Fruit fly (Drosophila melanogaster) whole organism, adult: Measurements from ENCODE around the gene CG2321.
A peak's percentile ranks its signal among the peaks of the same experiment; 100 is the strongest.

ENCODE experiments used
- CG11617 ChIP-seq: fragments of 200-800 bp; sonication (Bioruptor generic); optimal IDR thresholded peaks from 2 replicates; lab custom pipeline; 2017; ENCODE audit warnings: mild to moderate bottlenecking, missing biosample characterization, missing genetic modification reagents, missing genetic modification characterization
- CG12768 ChIP-seq: fragments of 200-800 bp; sonication (Bioruptor generic); optimal IDR thresholded peaks from 2 replicates; lab custom pipeline; 2017; ENCODE audit warnings: missing biosample characterization, missing genetic modification characterization, mild to moderate bottlenecking, moderate library complexity, missing genetic modification reagents
- CG14711 ChIP-seq: fragments of 200-800 bp; sonication (Bioruptor generic); optimal IDR thresholded peaks from 2 replicates; lab custom pipeline; 2018; ENCODE audit warnings: missing biosample characterization, mild to moderate bottlenecking, missing genetic modification characterization, moderate library complexity
- CG1620 ChIP-seq: fragments of 200-800 bp; sonication (Bioruptor generic); optimal IDR thresholded peaks from 2 replicates; lab custom pipeline; 2016; ENCODE audit warnings: missing biosample characterization, missing genetic modification characterization
- CG33017 ChIP-seq: fragments of 200-800 bp; sonication (Bioruptor generic); optimal IDR thresholded peaks from 2 replicates; lab custom pipeline; 2018; ENCODE audit warnings: missing biosample characterization, mild to moderate bottlenecking, missing genetic modification characterization, moderate library complexity
- CG5204 ChIP-seq: fragments of 200-800 bp; sonication (Bioruptor generic); optimal IDR thresholded peaks from 2 replicates; lab custom pipeline; 2016; ENCODE audit warnings: missing biosample characterization, missing genetic modification characterization
- CG7045 ChIP-seq: fragments of 200-800 bp; sonication (Bioruptor generic); optimal IDR thresholded peaks from 2 replicates; lab custom pipeline; 2017; ENCODE audit warnings: missing biosample characterization, mild to moderate bottlenecking, missing genetic modification characterization
- CG7101 ChIP-seq: fragments of 200-800 bp; sonication (Bioruptor generic); optimal IDR thresholded peaks from 2 replicates; lab custom pipeline; 2018; ENCODE audit warnings: missing biosample characterization, mild to moderate bottlenecking, missing genetic modification characterization, moderate library complexity
- Clk ChIP-seq: fragments of 200-800 bp; sonication (Bioruptor generic); optimal IDR thresholded peaks from 2 replicates; lab custom pipeline; 2017; ENCODE audit warnings: missing biosample characterization, missing genetic modification characterization
- Crg-1 ChIP-seq: fragments of 200-800 bp; sonication (Bioruptor generic); optimal IDR thresholded peaks from 2 replicates; lab custom pipeline; 2016; ENCODE audit warnings: missing biosample characterization, missing genetic modification characterization
- Hr96 ChIP-seq: fragments of 200-800 bp; sonication (Bioruptor generic); optimal IDR thresholded peaks from 2 replicates; lab custom pipeline; 2016; ENCODE audit warnings: missing biosample characterization, missing genetic modification characterization
- Mnt ChIP-seq: fragments of 200-800 bp; sonication (Bioruptor generic); optimal IDR thresholded peaks from 2 replicates; lab custom pipeline; 2016; ENCODE audit warnings: missing biosample characterization, mild to moderate bottlenecking, missing genetic modification characterization
- bab1 ChIP-seq: fragments of 200-800 bp; sonication (Bioruptor generic); optimal IDR thresholded peaks from 3 replicates; lab custom pipeline; 2019; ENCODE audit warnings: missing biosample characterization, mild to moderate bottlenecking, missing genetic modification characterization, moderate library complexity
- cic ChIP-seq: fragments of 200-800 bp; sonication (Bioruptor generic); optimal IDR thresholded peaks from 2 replicates; lab custom pipeline; 2017; ENCODE audit warnings: missing biosample characterization, mild to moderate bottlenecking, missing genetic modification characterization, moderate library complexity
- cnc ChIP-seq, 2 experiments: fragments of >200 bp; optimal IDR thresholded peaks; 2 replicates each; lab custom pipeline; 2017
- kay ChIP-seq: fragments of 200-800 bp; sonication (Bioruptor generic); peaks from one replicate; lab custom pipeline; 2016; ENCODE audit warnings: missing biosample characterization, missing genetic modification characterization, borderline replicate concordance
- ovo ChIP-seq: fragments of 200-800 bp; sonication (Bioruptor generic); optimal IDR thresholded peaks from 2 replicates; lab custom pipeline; 2016; ENCODE audit warnings: missing biosample characterization, missing genetic modification characterization
- pad ChIP-seq: fragments of 200-800 bp; sonication (Bioruptor generic); optimal IDR thresholded peaks from 3 replicates; lab custom pipeline; 2017; ENCODE audit warnings: missing biosample characterization, missing genetic modification characterization, mild to moderate bottlenecking, moderate library complexity, missing genetic modification reagents
- tj ChIP-seq: fragments of 200-800 bp; sonication (Bioruptor generic); optimal IDR thresholded peaks from 3 replicates; lab custom pipeline; 2017; ENCODE audit warnings: missing biosample characterization, mild to moderate bottlenecking, missing genetic modification characterization, moderate library complexity
- toe ChIP-seq: fragments of 200-800 bp; sonication (Bioruptor generic); optimal IDR thresholded peaks from 2 replicates; lab custom pipeline; 2016; ENCODE audit warnings: missing biosample characterization, missing genetic modification characterization

Gene CG2321

DNA sequence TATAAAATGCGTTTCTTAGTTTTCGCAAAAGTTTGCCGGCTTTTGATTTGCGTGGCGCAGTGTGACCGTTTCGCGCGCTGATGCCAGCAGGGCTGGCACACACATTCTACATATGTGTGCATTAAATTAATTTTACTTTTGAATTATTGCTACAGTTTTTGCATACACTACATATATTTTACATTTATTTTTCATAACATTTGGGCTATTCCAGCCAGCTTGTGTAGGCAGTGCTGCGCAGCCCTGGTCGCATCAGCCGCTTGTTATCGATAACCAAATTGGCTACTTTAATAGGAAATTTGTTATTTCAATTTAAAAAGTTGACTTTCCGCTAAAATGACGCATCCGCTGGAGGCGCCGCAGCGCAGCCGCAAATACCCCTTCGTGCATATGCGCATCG is at the start of gene CG2321, which contains the start of gene CG2006:
CG2321 (minus strand) TSS at position 57 of the 400 bp plus-strand sequence.
CG2006 (plus strand) TSS at position 260 of the 400 bp plus-strand sequence.
- TF ChIP-seq bab1 (peak; percentile 69), CG5204 (no peak), Hr96 (no peak), cic (no peak), CG1620 (GFP tag; lab: Kevin White, UChicago) (peak; percentile 63), CG11617 (peak; percentile 21), cnc (optimal IDR thresholded peaks at IDR 0.05; lab: Kevin White, UChicago) (no peak), CG7045 (peak; percentile 7), CG12768 (GFP tag; lab: Kevin White, UChicago) (peak; percentile 25), toe (GFP tag; lab: Kevin White, UChicago) (no peak), tj (GFP tag; lab: Kevin White, UChicago) (no peak), pad (peak; percentile 28), CG7101 (tag; lab: Kevin White, UChicago) (peak; percentile 51), kay (GFP tag; lab: Kevin White, UChicago) (no peak), Crg-1 (GFP tag; lab: Kevin White, UChicago) (no peak), Mnt (GFP tag; lab: Kevin White, UChicago) (peak; percentile 36)

DNA sequence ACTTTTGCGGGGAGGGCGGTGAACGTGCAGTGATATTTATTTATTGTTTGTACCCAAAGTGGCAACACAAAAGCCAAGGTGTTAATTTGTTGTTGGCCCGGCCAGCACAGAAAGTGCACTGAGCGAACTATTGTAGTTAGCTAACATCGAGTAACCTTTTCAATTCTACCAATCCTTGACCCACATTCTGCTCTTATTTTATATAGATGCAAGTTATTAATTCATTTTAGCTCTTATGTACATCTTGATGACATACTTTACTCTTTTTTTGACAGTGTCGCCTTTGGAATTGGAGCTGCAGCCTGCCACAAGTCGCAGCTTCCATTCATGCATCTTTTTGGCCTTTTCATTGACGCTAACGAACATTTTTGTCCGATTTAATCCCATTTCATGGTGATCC is 49.4 kb upstream of the CG2321 start:
- TF ChIP-seq CG5204 (no peak), CG7045 (no peak), Crg-1 (GFP tag; lab: Kevin White, UChicago) (no peak), bab1 (no peak), cic (no peak), CG7101 (tag; lab: Kevin White, UChicago) (no peak), CG1620 (GFP tag; lab: Kevin White, UChicago) (no peak), toe (GFP tag; lab: Kevin White, UChicago) (no peak), Mnt (GFP tag; lab: Kevin White, UChicago) (no peak), CG11617 (no peak), cnc (optimal IDR thresholded peaks at IDR 0.05; lab: Kevin White, UChicago) (no peak), Hr96 (no peak), CG12768 (GFP tag; lab: Kevin White, UChicago) (no peak), CG14711 (tag; lab: Kevin White, UChicago) (no peak), ovo (GFP tag; lab: Kevin White, UChicago) (no peak), kay (GFP tag; lab: Kevin White, UChicago) (no peak)

DNA sequence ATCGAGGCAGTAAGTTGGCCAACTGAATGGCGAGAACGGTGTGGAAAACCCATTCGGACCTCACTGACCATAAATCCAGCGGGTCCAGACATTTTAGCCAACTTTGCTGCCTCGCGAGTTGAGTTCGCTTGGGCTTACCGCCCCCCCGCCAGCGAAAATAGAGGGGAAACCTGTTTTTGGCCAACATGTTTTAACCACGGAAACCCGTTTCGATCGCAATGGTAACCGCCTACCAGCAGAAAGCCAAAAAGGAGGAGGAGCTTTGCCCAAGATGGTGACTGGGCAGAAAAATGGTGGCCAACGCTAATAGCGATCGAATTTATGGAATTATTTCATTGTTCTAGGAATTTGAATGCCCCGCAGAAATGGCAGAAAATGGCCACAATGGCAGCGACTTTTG is 37.5 kb upstream of the CG2321 start:
- no peak for TF ChIP-seq Hr96
- TF ChIP-seq CG12768 (GFP tag; lab: Kevin White, UChicago) = no peak
- no peak for TF ChIP-seq cnc (optimal IDR thresholded peaks at IDR 0.05; lab: Kevin White, UChicago)
- TF ChIP-seq bab1 = no peak

DNA sequence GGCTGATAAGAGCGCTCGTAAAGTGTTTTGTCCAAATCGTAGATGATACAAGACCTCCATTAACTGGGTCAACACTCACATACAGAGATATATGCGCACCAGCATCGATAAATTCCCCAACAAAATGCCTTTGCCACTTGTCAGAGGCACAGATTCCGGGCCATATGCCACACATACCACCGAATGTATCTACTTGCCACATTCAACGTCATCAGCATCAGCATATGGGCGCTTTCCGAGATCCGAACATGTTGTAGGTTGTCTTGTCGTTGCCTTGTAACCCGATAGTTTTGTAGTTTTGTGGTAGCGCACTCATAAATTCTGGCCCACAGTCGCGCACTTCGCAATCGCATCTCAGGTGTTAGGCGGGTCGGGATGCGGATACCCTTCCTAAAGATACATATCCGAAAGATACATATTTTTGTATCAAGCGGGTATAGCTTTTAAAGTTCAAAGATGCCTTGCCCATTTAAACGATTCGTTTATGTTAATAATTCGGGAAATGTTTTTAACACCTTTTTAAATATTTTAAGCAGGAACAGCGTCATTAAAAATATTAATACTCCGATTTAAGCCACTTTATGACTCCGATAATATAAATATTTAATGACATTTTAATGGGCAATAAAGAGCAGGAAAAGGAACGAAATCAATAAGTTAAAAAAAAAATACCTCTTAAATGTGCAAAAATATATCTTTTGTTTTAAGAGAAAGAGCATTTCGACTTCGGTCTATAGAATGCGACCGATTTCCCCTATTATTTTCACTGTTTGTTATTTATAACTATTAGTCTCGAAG is 35.1 kb upstream of the CG2321 start:
- TF ChIP-seq CG1620 (GFP tag; lab: Kevin White, UChicago) (no peak), Mnt (GFP tag; lab: Kevin White, UChicago) (no peak), CG12768 (GFP tag; lab: Kevin White, UChicago) (no peak), kay (GFP tag; lab: Kevin White, UChicago) (no peak), CG5204 (no peak), cic (no peak), cnc (optimal IDR thresholded peaks at IDR 0.05; lab: Kevin White, UChicago) (no peak), Clk (GFP tag; lab: Kevin White, UChicago) (no peak), CG7045 (no peak), tj (GFP tag; lab: Kevin White, UChicago) (no peak), Hr96 (no peak), toe (GFP tag; lab: Kevin White, UChicago) (no peak), CG14711 (tag; lab: Kevin White, UChicago) (no peak), CG33017 (tag; lab: Kevin White, UChicago) (no peak), pad (no peak), CG11617 (no peak), bab1 (no peak), Crg-1 (GFP tag; lab: Kevin White, UChicago) (no peak), ovo (GFP tag; lab: Kevin White, UChicago) (no peak)

DNA sequence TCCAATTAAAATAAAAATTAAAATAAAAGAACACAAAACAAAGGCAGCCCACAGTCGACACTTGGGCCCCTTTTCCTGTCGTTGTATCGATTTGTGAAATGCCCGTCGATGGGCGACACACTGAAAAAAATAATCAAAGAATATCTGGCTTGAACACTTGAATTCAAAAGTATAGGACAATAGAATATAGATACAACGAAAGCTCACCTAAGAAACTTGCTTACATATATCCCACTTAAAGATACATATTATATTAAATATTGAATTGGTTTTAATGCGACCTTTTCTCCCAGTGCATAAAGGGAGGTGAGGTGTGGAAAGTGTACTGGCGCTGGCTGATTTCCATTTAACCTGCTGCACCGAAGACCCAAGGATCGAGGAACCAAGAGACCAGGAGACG is 33.1 kb upstream of the CG2321 start:
- TF ChIP-seq CG5204 = no peak
- no peak for TF ChIP-seq bab1

DNA sequence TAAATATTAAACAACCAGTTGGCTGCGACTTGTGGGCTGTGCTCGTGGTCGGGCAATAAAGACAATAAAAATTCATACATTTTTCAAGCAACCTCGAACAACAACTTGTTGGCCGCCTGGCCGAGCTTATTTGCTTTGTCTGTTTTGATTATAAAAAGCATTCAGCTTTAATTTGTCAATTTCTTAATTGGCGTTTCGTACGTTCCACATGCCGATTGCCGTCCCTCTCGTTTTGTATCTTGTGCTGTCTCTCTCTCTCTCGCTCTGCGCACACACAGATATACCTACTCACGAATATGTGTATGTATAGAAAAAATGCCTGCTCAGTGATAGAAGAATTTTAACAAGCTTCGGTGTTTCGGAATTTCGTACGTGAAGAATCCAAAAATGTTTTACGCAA is 31.1 kb upstream of the CG2321 start:
- TF ChIP-seq Crg-1 (GFP tag; lab: Kevin White, UChicago) (no peak), pad (no peak), CG14711 (tag; lab: Kevin White, UChicago) (no peak), bab1 (no peak), Clk (GFP tag; lab: Kevin White, UChicago) (no peak), CG7101 (tag; lab: Kevin White, UChicago) (no peak), kay (GFP tag; lab: Kevin White, UChicago) (no peak), cic (no peak), CG7045 (no peak)

DNA sequence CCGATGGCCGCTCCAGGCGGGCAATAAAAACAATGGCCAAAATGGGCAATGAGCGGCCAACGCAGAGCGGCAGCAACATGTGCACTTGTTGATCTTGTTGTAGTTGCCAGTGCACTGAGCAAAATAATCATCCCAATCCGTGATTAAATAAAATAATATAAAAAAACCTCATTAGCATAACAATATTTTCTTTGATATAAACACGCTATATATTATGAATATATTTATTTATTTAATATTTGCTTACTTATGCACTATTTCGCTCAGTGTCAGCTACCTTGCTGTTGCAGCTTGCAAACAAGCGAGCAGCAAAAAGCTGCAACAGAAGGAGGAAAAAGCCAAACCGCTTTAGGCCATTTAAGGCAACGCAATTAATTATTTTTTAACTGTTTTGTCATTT is 30.3 kb upstream of the CG2321 start:
- TF ChIP-seq Crg-1 (GFP tag; lab: Kevin White, UChicago) (no peak), CG12768 (GFP tag; lab: Kevin White, UChicago) (no peak), CG11617 (no peak), CG7101 (tag; lab: Kevin White, UChicago) (no peak), bab1 (no peak), tj (GFP tag; lab: Kevin White, UChicago) (no peak), pad (no peak), cic (no peak), kay (GFP tag; lab: Kevin White, UChicago) (no peak), Mnt (GFP tag; lab: Kevin White, UChicago) (no peak), toe (GFP tag; lab: Kevin White, UChicago) (no peak), CG14711 (tag; lab: Kevin White, UChicago) (no peak), CG5204 (no peak), CG33017 (tag; lab: Kevin White, UChicago) (no peak)
